Worm (Caenorhabditis elegans): ENCODE data around the gene H28G03.2.

Gene H28G03.2

DNA sequence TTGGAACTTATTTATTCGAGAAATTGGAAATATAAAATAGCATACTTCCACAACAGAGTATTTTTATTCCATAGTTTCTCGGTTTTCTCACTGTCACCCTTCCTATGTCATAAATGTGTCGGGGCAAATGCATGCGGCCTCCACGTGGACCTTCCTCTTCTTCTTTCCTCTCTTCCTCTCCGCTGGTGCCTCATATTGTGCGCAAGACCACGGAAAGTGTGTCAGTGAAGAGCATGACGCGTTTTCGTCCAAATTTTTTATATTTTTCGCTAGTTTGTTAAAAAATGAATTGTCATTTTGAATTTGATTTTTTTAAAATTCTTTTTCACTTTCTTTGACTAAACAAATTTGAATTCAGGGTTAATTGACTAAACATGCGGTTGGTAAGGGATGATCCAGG, 40.5 kb upstream of the H28G03.2 start, which contains the start of gene mans-3:
Gene mans-3 (plus strand): TSS at position 359 of the 400 bp plus-strand sequence.
- TF ChIP-seq saeg-2 (GFP tag; IDR thresholded peaks at IDR 0.05) (0 out of 2 replicates have a peak, but pooled peaks have one; percentile 35), Y105C5A.15 (GFP tag; IDR thresholded peaks at IDR 0.05) (no peak), dve-1 (tag; optimal IDR thresholded peaks at IDR 0.05; ENCODE audit: insufficient read depth) (peak; percentile 99), lin-39 (tag; optimal IDR thresholded peaks at IDR 0.05) (no peak), spr-1 (tag; optimal IDR thresholded peaks at IDR 0.05) (peak; percentile 88), vab-7 (GFP tag; IDR thresholded peaks at IDR 0.05) (no peak), nhr-111 (GFP tag; optimal IDR thresholded peaks at IDR 0.05) (no peak), nhr-28 (tag; optimal IDR thresholded peaks at IDR 0.05) (peak; percentile 88), mep-1 (tag; optimal IDR thresholded peaks at IDR 0.05) (peak; percentile 98), ceh-32 (tag; optimal IDR thresholded peaks at IDR 0.05; ENCODE audit: poor library complexity) (peak; percentile 42), php-3 (GFP tag; IDR thresholded peaks at IDR 0.05) (no peak; the same call in 1 of the 2 replicates), F37D6.2 (tag; optimal IDR thresholded peaks at IDR 0.05) (peak; percentile 87), F10B5.3 (tag; optimal IDR thresholded peaks at IDR 0.05) (no peak), zag-1 (tag; optimal IDR thresholded peaks at IDR 0.05) (no peak), pha-4 (GFP tag; IDR thresholded peaks at IDR 0.05) (peak; percentile 89), pha-4 (tag; optimal IDR thresholded peaks at IDR 0.05) (peak; percentile 40), nhr-42 (GFP tag; IDR thresholded peaks at IDR 0.05) (peak; percentile 81), F26F4.8 (GFP tag; conservative IDR thresholded peaks at IDR 0.05) (no peak), hif-1 (tag; optimal IDR thresholded peaks at IDR 0.05) (peak; percentile 39 to 82), daf-16 (GFP tag; optimal IDR thresholded peaks at IDR 0.05) (peak; percentile 51 to 72), daf-16 (tag; optimal IDR thresholded peaks at IDR 0.05) (peak; percentile 70), ces-1 (GFP tag; optimal IDR thresholded peaks at IDR 0.05) (no peak), T26A8.4 (GFP tag; IDR thresholded peaks at IDR 0.05) (no peak), mxl-2 (GFP tag; conservative IDR thresholded peaks at IDR 0.05) (peak; percentile 96), nhr-25 (tag; optimal IDR thresholded peaks at IDR 0.05; ENCODE audit: borderline replicate concordance, insufficient read depth) (peak; percentile 74), dpl-1 (GFP tag; optimal IDR thresholded peaks at IDR 0.05) (peak; percentile 79), ZK337.2 (GFP tag; IDR thresholded peaks at IDR 0.05) (no peak), nhr-102 (tag; optimal IDR thresholded peaks at IDR 0.05) (peak; percentile 94), hlh-11 (tag; optimal IDR thresholded peaks at IDR 0.05) (peak; percentile 98), ctbp-1 (GFP tag; IDR thresholded peaks at IDR 0.05) (no peak; the same call in 1 of the 2 replicates), ceh-28 (tag; optimal IDR thresholded peaks at IDR 0.05) (no peak), daf-19 (GFP tag; conservative IDR thresholded peaks at IDR 0.05) (no peak; the same call in 1 of the 2 replicates), unc-62 (GFP tag; optimal IDR thresholded peaks at IDR 0.05 in 1 of 2) (peak in 1 of 2 experiments; percentile 84), unc-62 (tag; optimal IDR thresholded peaks at IDR 0.05) (no peak), zip-2 (tag; optimal IDR thresholded peaks at IDR 0.05) (peak; percentile 73), zip-11 (GFP tag; IDR thresholded peaks at IDR 0.05) (no peak), daf-12 (tag; optimal IDR thresholded peaks at IDR 0.05) (no peak), rbr-2 (tag; optimal IDR thresholded peaks at IDR 0.05) (peak; percentile 94), ama-1 (optimal IDR thresholded peaks at IDR 0.05) (no peak), F49E8.2 (tag; optimal IDR thresholded peaks at IDR 0.05; ENCODE audit: borderline replicate concordance) (no peak), ceh-20 (GFP tag; IDR thresholded peaks at IDR 0.05) (peak; percentile 81; the same call in 1 of the 2 replicates), nhr-11 (tag; optimal IDR thresholded peaks at IDR 0.05) (peak; percentile 90), unc-130 (GFP tag; optimal IDR thresholded peaks at IDR 0.05) (no peak), mdt-29 (GFP tag; IDR thresholded peaks at IDR 0.05) (no peak), jun-1 (tag; optimal IDR thresholded peaks at IDR 0.05) (peak; percentile 42), lin-13 (GFP tag; optimal IDR thresholded peaks at IDR 0.05) (peak; percentile 80), madf-5 (GFP tag; IDR thresholded peaks at IDR 0.05) (no peak), pqm-1 (tag; optimal IDR thresholded peaks at IDR 0.05) (peak; percentile 37), R02D3.7 (tag; optimal IDR thresholded peaks at IDR 0.05) (no peak), aly-2 (tag; optimal IDR thresholded peaks at IDR 0.05) (no peak), nhr-77 (tag; optimal IDR thresholded peaks at IDR 0.05) (peak; percentile 92), fkh-10 (GFP tag; optimal IDR thresholded peaks at IDR 0.05) (peak; percentile 90)

Data from whole organism, L4 larva.